Fruit fly (Drosophila melanogaster): Measurements from ENCODE around the gene RasGAP1.

Gene RasGAP1

dm6 chr3L:9829639-9830341 lies 25.3 kb downstream of the RasGAP1 start:
- TF ChIP-seq Rel (GFP tag; optimal IDR thresholded peaks at IDR 0.05): no peak
- no peak for TF ChIP-seq Rel (tag; optimal IDR thresholded peaks at IDR 0.05)
- peak; percentile 2 for TF ChIP-seq Dfd (GFP tag; optimal IDR thresholded peaks at IDR 0.05)
- no peak for TF ChIP-seq Myc (optimal IDR thresholded peaks at IDR 0.05)
- no peak for TF ChIP-seq ey (GFP tag; optimal IDR thresholded peaks at IDR 0.05)
- no peak for TF ChIP-seq Jra (GFP tag; optimal IDR thresholded peaks at IDR 0.05)

- TF ChIP-seq CG32264 (GFP tag; optimal IDR thresholded peaks at IDR 0.05): no peak
- TF ChIP-seq lola (GFP tag; optimal IDR thresholded peaks at IDR 0.05): no peak
- TF ChIP-seq sv (GFP tag; optimal IDR thresholded peaks at IDR 0.05): no peak
- no peak for TF ChIP-seq Vsx2 (GFP tag; optimal IDR thresholded peaks at IDR 0.05; ENCODE audit: partially characterized antibody)
- no peak for TF ChIP-seq psq (GFP tag; optimal IDR thresholded peaks at IDR 0.05)
- TF ChIP-seq Hr78 (GFP tag; optimal IDR thresholded peaks at IDR 0.05): no peak
- TF ChIP-seq Sp1 (GFP tag; optimal IDR thresholded peaks at IDR 0.05): no peak
- TF ChIP-seq Mio (GFP tag; optimal IDR thresholded peaks at IDR 0.05): no peak
These were observed 25.9 kb downstream of the RasGAP1 start for dm6 chr3L:9829154-9829553.

- TF ChIP-seq N (GFP tag; optimal IDR thresholded peaks at IDR 0.05): no peak
These were observed 30.9 kb downstream of the RasGAP1 start for dm6 chr3L:9824226-9824625.

- no peak for TF ChIP-seq Hr78 (GFP tag; optimal IDR thresholded peaks at IDR 0.05)
These were observed 31.3 kb downstream of the RasGAP1 start, which contains the start of gene Ilp5 for dm6 chr3L:9823797-9824196. Gene Ilp5 (minus strand): TSS chr3L:9823897.

dm6 chr3L:9821138-9821681 lies 33.9 kb downstream of the RasGAP1 start:
- no peak for TF ChIP-seq Myc (optimal IDR thresholded peaks at IDR 0.05)
- TF ChIP-seq Dif (GFP tag; optimal IDR thresholded peaks at IDR 0.05; ENCODE audit: partially characterized antibody): no peak
- no peak for TF ChIP-seq br (GFP tag; optimal IDR thresholded peaks at IDR 0.05)
- no peak for TF ChIP-seq Dfd (GFP tag; optimal IDR thresholded peaks at IDR 0.05)

- TF ChIP-seq Jra (GFP tag; optimal IDR thresholded peaks at IDR 0.05) (no peak), GATAd (GFP tag; optimal IDR thresholded peaks at IDR 0.05) (no peak), pan (optimal IDR thresholded peaks at IDR 0.05) (no peak), woc (GFP tag; optimal IDR thresholded peaks at IDR 0.05) (no peak), OdsH (GFP tag; optimal IDR thresholded peaks at IDR 0.05) (no peak), Dif (GFP tag; optimal IDR thresholded peaks at IDR 0.05; ENCODE audit: partially characterized antibody) (no peak), sage (GFP tag; optimal IDR thresholded peaks at IDR 0.05) (no peak)
These were observed 34.8 kb downstream of the RasGAP1 start for dm6 chr3L:9820248-9820647.

dm6 chr3L:9815705-9816104 lies 39.4 kb downstream of the RasGAP1 start:
- TF ChIP-seq lola (GFP tag; optimal IDR thresholded peaks at IDR 0.05) (no peak), CG32264 (GFP tag; optimal IDR thresholded peaks at IDR 0.05) (no peak), psq (GFP tag; optimal IDR thresholded peaks at IDR 0.05) (no peak), h (GFP tag; optimal IDR thresholded peaks at IDR 0.05) (no peak), Hr78 (GFP tag; optimal IDR thresholded peaks at IDR 0.05) (no peak), pan (optimal IDR thresholded peaks at IDR 0.05) (no peak), OdsH (GFP tag; optimal IDR thresholded peaks at IDR 0.05) (no peak), dl (GFP tag; optimal IDR thresholded peaks at IDR 0.05; ENCODE audit: insufficient read depth in 1 of 2, partially characterized antibody in 2 of 2) (no peak), Jra (GFP tag; optimal IDR thresholded peaks at IDR 0.05) (no peak), rgr (GFP tag; optimal IDR thresholded peaks at IDR 0.05) (no peak), brk (GFP tag; optimal IDR thresholded peaks at IDR 0.05) (no peak), sage (GFP tag; optimal IDR thresholded peaks at IDR 0.05) (no peak), Hr83 (GFP tag; optimal IDR thresholded peaks at IDR 0.05; ENCODE audit: poor library complexity, severe bottlenecking) (no peak), Sp1 (GFP tag; optimal IDR thresholded peaks at IDR 0.05) (no peak), usp (GFP tag; optimal IDR thresholded peaks at IDR 0.05) (no peak), woc (GFP tag; optimal IDR thresholded peaks at IDR 0.05) (no peak)

All from whole organism, wandering third instar larva.